Fruit fly (Drosophila melanogaster) whole organism, pupa: ENCODE data around the gene MED1.
A peak's percentile ranks its signal among the peaks of the same experiment; 100 is the strongest.

Experiments used
- CG10348 ChIP-seq: fragments of 200-800 bp; sonication (Bioruptor generic); IDR thresholded peaks from 2 replicates; pipeline ENCODE4 v1.3.6; 2022; ENCODE audit warnings: missing biosample characterization, missing genetic modification characterization
- CG13204 ChIP-seq: fragments of 200-800 bp; sonication (Bioruptor generic); optimal IDR thresholded peaks from 2 replicates; lab custom pipeline; 2018; ENCODE audit warnings: missing biosample characterization, mild to moderate bottlenecking, missing genetic modification characterization, moderate library complexity
- CG17806 ChIP-seq: fragments of 200-800 bp; sonication (Bioruptor generic); optimal IDR thresholded peaks from 2 replicates; lab custom pipeline; 2018; ENCODE audit warnings: missing biosample characterization, mild to moderate bottlenecking, missing genetic modification characterization, moderate library complexity
- CG32121 ChIP-seq: fragments of 200-800 bp; sonication (Bioruptor generic); IDR thresholded peaks from 2 replicates; pipeline ENCODE4 v1.3.6; 2022; ENCODE audit warnings: missing biosample characterization, missing genetic modification characterization
- CG34367 ChIP-seq: fragments of 200-800 bp; sonication (Bioruptor generic); optimal IDR thresholded peaks from 2 replicates; lab custom pipeline; 2018; ENCODE audit warnings: missing biosample characterization, mild to moderate bottlenecking, missing genetic modification characterization
- CG4496 ChIP-seq: fragments of 200-800 bp; sonication (Bioruptor generic); IDR thresholded peaks from 3 replicates; pipeline ENCODE4 v1.3.6; 2022; ENCODE audit warnings: missing biosample characterization, missing genetic modification characterization
- CG8301 ChIP-seq: fragments of 200-800 bp; sonication (Bioruptor generic); optimal IDR thresholded peaks from 2 replicates; lab custom pipeline; 2018; ENCODE audit warnings: missing biosample characterization, mild to moderate bottlenecking, missing genetic modification characterization
- EcR ChIP-seq: fragments of 200-800 bp; sonication (Bioruptor generic); optimal IDR thresholded peaks from 3 replicates; lab custom pipeline; 2019; ENCODE audit warnings: missing biosample characterization, missing genetic modification characterization, mild to moderate bottlenecking, moderate library complexity, missing genetic modification reagents
- Ets98B ChIP-seq: fragments of 200-800 bp; sonication (Bioruptor generic); IDR thresholded peaks from 2 replicates; pipeline ENCODE4 v1.3.6; 2022; ENCODE audit warnings: missing biosample characterization, missing genetic modification characterization
- Pif1A ChIP-seq: fragments of 200-800 bp; sonication (Bioruptor generic); optimal IDR thresholded peaks from 3 replicates; lab custom pipeline; 2016; ENCODE audit warnings: missing biosample characterization, missing genetic modification characterization
- Pif1B ChIP-seq: fragments of 200-800 bp; sonication (Bioruptor generic); optimal IDR thresholded peaks from 3 replicates; lab custom pipeline; 2016; ENCODE audit warnings: missing biosample characterization, missing genetic modification characterization
- Snoo ChIP-seq: fragments of 200-800 bp; sonication (Bioruptor generic); optimal IDR thresholded peaks from 3 replicates; lab custom pipeline; 2017; ENCODE audit warnings: missing biosample characterization, mild to moderate bottlenecking, missing genetic modification characterization, inconsistent platforms
- gl ChIP-seq: fragments of 200-800 bp; sonication (Bioruptor generic); optimal IDR thresholded peaks from 2 replicates; lab custom pipeline; 2018; ENCODE audit warnings: missing biosample characterization, mild to moderate bottlenecking, missing genetic modification characterization
- rn ChIP-seq: fragments of 200-800 bp; sonication (Bioruptor generic); IDR thresholded peaks from 2 replicates; pipeline ENCODE4 v1.3.6; 2022; ENCODE audit warnings: missing biosample characterization, missing genetic modification characterization

DNA sequence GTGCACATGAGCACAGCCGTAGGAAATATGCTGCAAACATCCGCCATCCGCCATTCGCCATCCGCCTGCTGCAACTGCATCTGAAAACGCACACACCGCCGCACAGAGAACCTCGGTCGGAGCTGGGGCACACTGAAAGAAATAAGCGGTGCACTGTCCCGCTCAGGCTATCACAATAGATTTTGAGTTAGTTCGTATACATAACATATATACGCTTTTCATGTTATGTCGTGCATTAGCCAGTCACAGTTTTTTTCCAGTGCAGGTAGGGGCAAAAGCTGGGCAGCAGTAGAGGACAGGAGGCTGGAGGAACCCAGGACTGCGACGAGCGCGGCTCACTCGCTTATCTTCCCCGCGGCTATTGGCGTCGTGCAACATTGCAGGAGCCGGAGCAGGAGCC, 39.8 kb downstream of the MED1 start:
- TF ChIP-seq CG34367 (tag; lab: Kevin White, UChicago) (peak; percentile 29), EcR (no peak), CG13204 (GFP tag; lab: Kevin White, UChicago) (peak; percentile 33), CG32121 (GFP tag; lab: Robert Waterston, UW) (no peak), CG8301 (peak; percentile 30), gl (tag; lab: Kevin White, UChicago) (peak; percentile 32), Snoo (tag; lab: Kevin White, UChicago) (peak; percentile 35), Ets98B (GFP tag; lab: Robert Waterston, UW) (no peak), CG4496 (GFP tag; lab: Robert Waterston, UW) (peak; percentile 65; the same call in 1 of the 3 replicates), CG10348 (GFP tag; lab: Robert Waterston, UW) (no peak), Pif1B (peak; percentile 20), Pif1A (GFP tag; lab: Kevin White, UChicago) (peak; percentile 40), CG17806 (tag; lab: Kevin White, UChicago) (peak; percentile 58), rn (no peak)
